Fruit fly (Drosophila melanogaster) S2 (cell line): ENCODE data around the gene Ugt307A1.

ENCODE experiments used
- CG8478 ChIP-seq: fragments of >200 bp; optimal IDR thresholded peaks from 2 replicates; lab custom pipeline; 2018
- CTCF ChIP-seq, 2 experiments: fragments of >200 bp; optimal IDR thresholded peaks; 2 replicates each; lab custom pipeline; 2018

The Ugt307A1 gene

DNA sequence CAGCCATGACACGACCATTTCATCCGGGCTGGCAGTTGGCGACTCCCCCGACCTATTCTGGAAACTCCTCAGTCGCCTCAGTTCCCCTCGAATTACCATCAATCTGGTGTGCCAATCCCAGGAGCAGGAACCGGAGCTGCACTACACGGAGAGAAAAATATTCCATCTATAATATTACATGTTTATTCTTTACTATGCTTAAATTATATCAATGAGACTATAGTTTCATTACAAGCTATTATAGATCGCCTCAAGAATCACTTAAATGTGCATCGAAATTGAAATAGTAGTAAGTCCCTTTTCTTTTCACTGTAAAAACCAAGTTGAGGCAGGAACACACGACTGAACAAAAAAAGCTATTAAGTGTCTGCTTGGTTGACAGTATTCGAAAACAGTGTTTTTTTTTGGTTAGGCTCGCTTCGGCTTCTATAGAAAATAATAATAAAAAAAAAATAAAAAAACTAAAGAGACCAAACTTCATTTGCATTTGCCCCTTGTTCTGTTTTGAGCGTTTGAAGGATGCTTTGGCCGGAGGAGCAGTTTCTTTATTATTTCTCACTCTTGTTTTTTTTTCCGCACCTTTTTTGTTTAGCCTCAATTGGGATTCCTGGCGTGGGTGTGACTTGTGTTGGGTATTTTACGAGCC, 8.4 kb downstream of the Ugt307A1 start:
- TF ChIP-seq CTCF (optimal IDR thresholded peaks at IDR 0.05; lab: Kevin White, UChicago) (no peak), CG8478 (lab: Kevin White, UChicago) (no peak)

DNA sequence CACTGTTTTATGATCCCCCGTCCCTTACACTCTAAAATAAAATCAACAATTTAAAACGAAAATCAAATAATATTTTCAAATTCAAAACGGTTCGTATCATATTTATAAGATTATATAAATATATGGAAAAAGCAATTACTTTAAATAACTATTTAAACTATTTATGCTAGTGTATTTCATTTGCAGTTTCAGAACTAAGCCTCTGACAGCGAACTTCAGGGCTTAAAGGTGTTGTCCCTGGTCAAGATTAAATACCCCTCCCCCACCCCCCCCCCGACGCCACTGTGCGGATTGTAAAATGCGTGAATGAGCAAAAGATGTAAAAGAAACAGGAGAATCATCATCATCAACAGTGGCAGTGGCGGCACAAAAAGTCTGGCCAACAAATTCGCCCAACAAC, 9.0 kb downstream of the Ugt307A1 start:
- TF ChIP-seq CG8478 (lab: Kevin White, UChicago), result no peak
- no peak for TF ChIP-seq CTCF (optimal IDR thresholded peaks at IDR 0.05; lab: Kevin White, UChicago)

DNA sequence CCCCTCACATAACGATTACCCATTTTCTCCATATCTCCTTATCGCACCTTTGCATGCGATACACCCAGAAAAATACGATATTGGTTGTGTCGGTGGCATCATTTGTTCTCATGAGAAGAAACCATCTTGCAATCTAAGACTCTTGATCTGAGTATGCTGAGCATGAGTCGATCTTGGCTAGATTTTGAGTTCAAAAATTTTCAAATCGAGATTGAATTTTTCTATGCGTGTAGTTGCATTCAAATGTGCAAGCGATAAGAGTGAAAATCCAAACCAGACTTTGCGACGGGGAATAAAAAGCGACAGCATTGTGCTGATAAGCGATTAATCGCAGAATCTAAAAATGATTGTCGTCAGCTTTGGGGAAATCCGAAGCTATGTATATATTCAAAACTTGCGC, 13.5 kb downstream of the Ugt307A1 start:
- no peak for TF ChIP-seq CTCF (optimal IDR thresholded peaks at IDR 0.05; lab: Kevin White, UChicago)
- no peak for TF ChIP-seq CG8478 (lab: Kevin White, UChicago)

DNA sequence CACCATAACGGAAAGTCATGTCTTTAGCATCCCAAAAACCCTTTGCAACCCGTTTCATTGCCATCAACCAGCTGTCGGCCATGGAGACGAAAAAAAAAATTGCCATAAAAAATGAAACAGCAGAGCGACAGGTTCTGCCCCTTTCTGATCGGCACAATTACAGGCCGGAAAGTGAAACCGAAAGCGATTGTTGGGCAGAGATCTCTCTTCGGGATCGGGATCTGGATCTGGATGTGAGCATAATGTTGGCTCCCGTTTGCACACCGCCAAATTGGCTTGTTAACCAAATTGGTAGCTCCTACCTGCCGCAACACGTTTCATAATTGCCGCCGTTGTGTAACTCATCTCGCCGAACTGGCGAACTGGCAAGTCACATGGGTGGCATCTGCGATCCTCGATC, 14.4 kb downstream of the Ugt307A1 start:
- TF ChIP-seq CTCF (optimal IDR thresholded peaks at IDR 0.05; lab: Kevin White, UChicago) (no peak), CG8478 (lab: Kevin White, UChicago) (no peak)

DNA sequence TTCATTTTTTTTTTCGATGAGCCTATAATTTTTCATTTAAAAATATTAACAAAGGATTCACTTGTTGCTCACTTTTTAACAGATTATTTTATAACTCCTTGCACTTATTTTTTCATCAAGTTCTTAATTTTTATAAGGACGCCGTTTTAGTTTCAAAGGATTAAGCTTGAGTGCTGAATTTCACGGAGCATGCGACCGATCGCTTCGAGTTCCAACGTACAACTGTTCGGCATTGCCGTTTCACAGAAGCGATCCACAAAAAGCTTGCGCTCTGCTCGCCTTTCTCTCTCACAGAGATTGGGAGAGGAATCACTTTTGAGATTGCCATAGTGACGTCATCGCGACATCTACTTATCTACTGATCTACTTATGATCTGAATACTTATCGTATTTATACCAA, 16.6 kb downstream of the Ugt307A1 start, which contains the start of gene Pvf2:
Gene Pvf2, minus strand, starts transcription at position 226 of the 400 bp plus-strand sequence.
- no peak for TF ChIP-seq CTCF (optimal IDR thresholded peaks at IDR 0.05; lab: Kevin White, UChicago)
- TF ChIP-seq CG8478 (lab: Kevin White, UChicago), result no peak

DNA sequence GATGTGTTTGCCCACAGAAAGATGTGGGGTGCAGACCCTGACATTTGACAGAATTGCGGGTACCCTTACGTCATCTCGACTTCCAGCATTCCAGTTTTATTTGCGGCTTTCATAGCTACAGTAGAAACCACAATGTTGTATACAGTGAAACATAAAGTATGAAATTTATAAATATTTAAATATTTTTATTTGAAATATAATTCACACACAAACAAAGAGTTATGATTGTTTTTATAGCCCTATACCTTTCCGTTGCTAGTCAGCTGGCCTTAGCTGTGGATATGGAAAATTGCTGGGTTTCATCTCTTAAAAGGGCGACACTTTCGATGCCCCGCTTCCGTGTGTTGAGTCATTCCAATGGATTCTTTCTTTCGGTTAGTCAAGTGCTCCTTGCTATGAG, 23.1 kb downstream of the Ugt307A1 start:
- no peak for TF ChIP-seq CG8478 (lab: Kevin White, UChicago)
- no peak for TF ChIP-seq CTCF (optimal IDR thresholded peaks at IDR 0.05; lab: Kevin White, UChicago)

DNA sequence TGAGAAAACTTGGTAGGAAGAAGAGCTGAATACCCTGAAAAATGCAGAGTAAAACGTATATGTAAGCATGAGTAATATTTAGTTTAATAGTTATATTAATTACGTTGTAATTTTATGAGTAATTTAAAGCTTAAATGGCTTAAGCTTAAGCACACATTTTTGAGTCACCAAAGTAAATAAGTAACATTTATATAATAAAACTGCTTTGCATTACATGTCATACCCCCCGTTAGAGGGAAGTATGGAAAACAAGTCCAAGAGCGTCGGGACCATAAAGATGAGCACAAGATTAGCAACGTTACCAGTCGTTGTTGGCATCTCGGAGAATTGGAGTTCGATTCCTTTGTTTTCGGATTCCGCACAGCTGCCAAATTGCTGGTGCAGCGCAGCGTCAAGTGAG, 26.5 kb downstream of the Ugt307A1 start:
- TF ChIP-seq CTCF (optimal IDR thresholded peaks at IDR 0.05; lab: Kevin White, UChicago) (no peak), CG8478 (lab: Kevin White, UChicago) (no peak)

DNA sequence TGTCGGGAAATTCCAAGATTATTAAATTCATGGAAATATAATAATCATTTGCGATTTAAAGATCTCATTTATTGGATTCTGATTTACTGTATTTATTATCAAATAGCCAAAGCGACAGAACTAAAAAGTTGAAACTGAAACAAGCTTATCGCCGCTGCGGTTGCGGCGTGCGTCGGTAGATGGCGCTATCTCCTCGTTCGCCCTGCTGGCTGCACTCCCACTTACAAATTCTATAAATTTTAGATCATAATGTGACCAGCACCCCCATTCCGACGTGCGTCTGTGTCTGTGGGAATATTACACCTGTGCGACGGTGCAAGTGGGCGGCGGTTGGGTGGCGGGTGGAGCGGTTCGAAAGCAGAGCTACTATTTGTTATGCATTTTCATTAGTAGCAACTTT, 29.6 kb downstream of the Ugt307A1 start:
- TF ChIP-seq CG8478 (lab: Kevin White, UChicago), result no peak
- TF ChIP-seq CTCF (optimal IDR thresholded peaks at IDR 0.05; lab: Kevin White, UChicago), result peak; percentile 67 to 72

DNA sequence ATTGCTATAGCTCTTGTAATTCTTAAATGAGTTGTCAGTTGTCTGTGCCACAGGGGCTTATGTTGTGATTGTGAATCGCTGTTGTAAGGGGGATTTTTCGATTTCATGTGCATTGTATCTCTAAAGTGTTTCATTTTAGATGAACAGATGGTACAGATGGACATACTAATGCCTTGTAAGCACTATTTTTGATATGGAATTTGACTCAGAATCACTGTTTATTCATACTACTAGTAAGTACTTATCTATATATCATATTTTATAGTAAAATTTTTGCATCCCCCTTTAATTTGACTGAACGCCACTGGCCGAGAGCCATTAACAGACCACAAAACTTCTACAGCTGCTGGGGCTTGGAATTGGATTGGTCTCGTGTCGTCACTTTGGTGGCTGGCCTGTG, 33.0 kb downstream of the Ugt307A1 start:
- TF ChIP-seq CTCF (optimal IDR thresholded peaks at IDR 0.05; lab: Kevin White, UChicago) (no peak), CG8478 (lab: Kevin White, UChicago) (no peak)

DNA sequence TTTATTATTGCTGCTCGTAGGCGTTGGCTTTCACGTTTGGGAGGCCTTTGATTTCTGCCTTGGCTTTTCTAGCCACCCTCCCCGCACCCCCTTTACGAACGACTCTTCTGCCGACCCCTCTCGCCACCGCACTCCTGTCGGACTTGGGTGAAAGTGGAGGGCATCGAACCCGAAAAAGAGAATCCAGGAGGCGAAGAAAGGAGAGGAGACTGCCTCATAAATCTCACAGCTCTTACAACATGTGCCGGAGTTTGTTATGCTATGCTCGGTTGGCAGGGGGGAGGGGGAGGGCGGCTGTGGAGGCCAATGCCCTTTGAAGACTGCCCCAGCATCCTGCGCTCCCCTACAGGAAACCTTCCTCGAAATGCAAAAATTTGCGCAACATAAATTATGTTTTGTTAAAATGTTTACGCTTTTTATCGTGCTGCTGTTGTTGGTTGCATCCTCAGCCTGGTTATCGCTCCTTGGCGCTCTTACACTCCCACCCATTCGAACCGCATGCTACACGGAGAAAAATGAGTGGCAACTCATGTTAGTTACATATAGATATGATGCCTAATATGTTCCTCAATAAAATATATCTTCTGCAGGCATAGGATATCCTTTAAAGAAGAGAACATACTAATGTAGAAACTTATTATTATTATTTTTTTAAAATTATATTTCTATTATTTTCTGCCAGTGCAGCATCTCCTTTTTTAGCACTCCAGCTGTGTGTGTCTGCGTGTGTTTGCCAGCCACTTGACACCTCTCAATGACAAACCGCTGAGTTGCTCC, 36.6 kb downstream of the Ugt307A1 start:
- TF ChIP-seq CTCF (optimal IDR thresholded peaks at IDR 0.05; lab: Kevin White, UChicago), result no peak
- TF ChIP-seq CG8478 (lab: Kevin White, UChicago), result no peak

DNA sequence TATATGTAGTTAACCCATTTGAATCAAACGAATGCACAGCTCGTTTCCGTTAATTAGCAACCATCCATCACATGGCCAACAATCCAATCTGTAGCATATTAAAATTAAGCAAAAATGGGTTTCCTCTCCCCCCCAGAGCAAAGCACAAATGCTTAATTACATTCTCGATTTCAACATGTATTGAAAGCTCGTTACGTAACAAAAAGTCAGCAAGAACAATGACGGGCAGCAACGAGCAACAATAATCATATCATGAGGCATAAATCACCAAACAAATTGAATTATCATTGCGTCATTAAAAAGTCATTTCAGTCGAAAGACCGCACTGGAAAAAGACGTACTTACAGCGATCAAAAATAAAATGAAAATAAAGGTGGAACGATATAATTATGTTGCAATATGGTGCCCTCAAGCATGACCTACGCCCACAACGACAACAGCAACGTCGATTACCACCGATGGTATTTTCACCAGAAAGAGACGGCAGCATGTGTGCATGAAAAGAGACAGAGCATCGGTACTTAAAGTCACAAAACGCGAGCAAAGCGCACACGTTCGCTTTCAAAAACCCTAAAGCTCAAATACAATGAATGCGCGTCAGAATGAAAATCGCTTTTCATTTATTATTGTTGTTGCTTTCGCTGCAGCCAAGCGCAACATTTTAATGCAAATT, 38.6 kb downstream of the Ugt307A1 start:
- TF ChIP-seq CTCF (optimal IDR thresholded peaks at IDR 0.05; lab: Kevin White, UChicago) (no peak), CG8478 (lab: Kevin White, UChicago) (no peak)

DNA sequence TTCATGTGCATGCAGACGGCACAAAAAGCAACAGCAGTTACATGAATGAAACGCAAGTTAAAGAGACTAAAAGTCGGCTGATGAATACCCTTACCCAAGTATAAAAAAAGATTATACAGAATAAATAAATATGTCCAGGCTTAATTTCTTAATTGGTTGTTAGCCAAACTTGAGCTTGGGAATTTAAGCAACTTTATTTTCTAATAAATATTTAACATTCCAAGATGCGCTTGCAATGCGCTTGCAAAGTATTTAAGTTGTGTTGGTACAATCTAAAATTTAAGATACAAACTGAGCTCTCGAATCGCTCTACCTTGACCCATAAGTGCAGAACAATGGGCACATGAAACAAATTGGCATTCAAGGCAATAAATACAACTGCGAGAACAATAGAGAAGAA, 40.1 kb downstream of the Ugt307A1 start:
- TF ChIP-seq CG8478 (lab: Kevin White, UChicago) (no peak), CTCF (optimal IDR thresholded peaks at IDR 0.05; lab: Kevin White, UChicago) (no peak)

DNA sequence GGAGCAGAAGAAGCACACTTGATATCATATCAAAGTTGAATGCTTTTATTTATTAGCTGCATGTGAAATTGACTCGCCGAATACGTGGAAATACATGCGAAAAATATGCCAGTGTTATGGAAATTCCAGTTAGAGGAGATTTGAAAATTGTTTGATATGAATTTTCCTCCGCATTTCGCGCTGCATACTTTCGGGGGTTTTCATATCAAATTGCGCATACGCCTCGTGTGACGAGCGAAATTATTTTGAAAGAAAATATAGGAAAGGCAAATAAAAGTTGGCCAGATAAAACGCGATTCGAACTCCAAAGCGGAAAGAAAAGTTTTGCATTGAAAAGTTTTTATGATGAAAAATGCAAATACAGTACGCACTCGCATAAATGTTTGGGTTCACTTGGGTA, 42.5 kb downstream of the Ugt307A1 start:
- no peak for TF ChIP-seq CG8478 (lab: Kevin White, UChicago)
- TF ChIP-seq CTCF (optimal IDR thresholded peaks at IDR 0.05; lab: Kevin White, UChicago), result no peak

DNA sequence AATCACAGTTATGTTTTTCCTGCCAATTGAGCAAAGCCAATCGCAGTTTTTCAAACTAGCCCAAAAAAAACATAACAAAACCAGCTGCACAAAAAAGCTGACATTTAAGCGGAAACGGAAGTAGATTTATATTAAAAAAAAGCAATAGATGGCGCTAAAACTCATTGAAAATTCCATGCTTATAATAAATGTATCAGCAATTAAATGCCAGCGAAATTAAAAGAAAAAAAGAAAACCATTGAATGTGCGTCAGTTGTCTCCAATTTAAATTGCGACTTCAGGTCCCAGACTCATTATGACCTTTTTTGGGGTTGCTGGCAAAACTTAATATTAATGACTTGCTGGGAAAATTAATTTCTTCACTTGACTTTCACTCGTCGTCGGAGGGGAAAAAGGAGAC, 46.4 kb downstream of the Ugt307A1 start:
- no peak for TF ChIP-seq CG8478 (lab: Kevin White, UChicago)
- no peak for TF ChIP-seq CTCF (optimal IDR thresholded peaks at IDR 0.05; lab: Kevin White, UChicago)

DNA sequence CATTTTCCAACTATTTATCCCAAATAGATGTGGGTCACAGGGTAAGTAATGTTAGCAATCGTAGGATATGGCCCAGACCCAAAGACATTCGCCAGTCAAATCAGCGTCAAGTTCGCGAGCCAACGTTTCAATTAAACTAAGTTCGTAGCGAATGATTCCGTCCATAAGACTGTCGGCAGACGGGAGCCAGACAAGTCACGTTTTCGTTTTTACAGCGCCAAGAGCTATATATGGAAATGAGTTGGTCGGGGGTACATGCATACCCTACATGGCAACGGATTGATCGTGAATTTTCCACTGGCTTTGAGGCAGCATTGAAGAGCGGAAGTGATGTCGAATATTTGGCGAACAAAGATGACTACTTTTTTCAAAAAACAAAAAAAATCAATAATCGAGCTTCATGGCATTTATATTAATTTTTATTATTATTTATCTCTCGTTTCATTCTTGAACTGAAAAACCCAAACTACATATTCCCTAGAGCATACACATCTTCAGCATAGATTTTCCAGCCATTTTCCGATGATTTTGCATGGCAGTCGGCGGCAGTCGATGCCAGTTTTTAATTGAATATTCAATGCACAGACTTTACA, 49.9 kb downstream of the Ugt307A1 start:
- no peak for TF ChIP-seq CTCF (optimal IDR thresholded peaks at IDR 0.05; lab: Kevin White, UChicago)
- TF ChIP-seq CG8478 (lab: Kevin White, UChicago), result no peak
